Worm (Caenorhabditis elegans) whole organism, mixed stage, embryonic: Measurements from ENCODE around the gene ZK945.8.
A peak's percentile ranks its signal among the peaks of the same experiment; 100 is the strongest.

Experiments
- M03D4.4 ChIP-seq: sonication (generic microtip); optimal IDR thresholded peaks from 2 replicates; lab custom pipeline; 2017; ENCODE audit warnings: mild to moderate bottlenecking, missing genetic modification characterization, missing compliant biosample characterization
- blmp-1 ChIP-seq: fragments of 150-350 bp; optimal IDR thresholded peaks from 2 replicates; lab custom pipeline; 2014; ENCODE audit warnings: missing biosample characterization, missing genetic modification characterization
- ceh-39 ChIP-seq: fragments of 150-350 bp; optimal IDR thresholded peaks from 2 replicates; lab custom pipeline; 2014; ENCODE audit warnings: missing biosample characterization, missing genetic modification characterization
- ceh-43 ChIP-seq: fragments of 200-800 bp; sonication (Bioruptor generic); optimal IDR thresholded peaks from 2 replicates; lab custom pipeline; 2018; ENCODE audit warnings: mild to moderate bottlenecking, missing genetic modification characterization, moderate library complexity, missing compliant biosample characterization
- ceh-83 ChIP-seq: fragments of 200-800 bp; sonication (Bioruptor generic); optimal IDR thresholded peaks from 2 replicates; lab custom pipeline; 2018; ENCODE audit warnings: mild to moderate bottlenecking, missing genetic modification characterization, missing compliant biosample characterization
- ces-1 ChIP-seq: fragments of 150-350 bp; optimal IDR thresholded peaks from 2 replicates; lab custom pipeline; 2014; ENCODE audit warnings: missing biosample characterization, missing genetic modification reagents, missing genetic modification characterization
- cnd-1 ChIP-seq: fragments of 200-800 bp; sonication (Bioruptor generic); optimal IDR thresholded peaks from 2 replicates; lab custom pipeline; 2018; ENCODE audit warnings: mild to moderate bottlenecking, missing genetic modification characterization, missing compliant biosample characterization
- drap-1 ChIP-seq: fragments of 200-800 bp; sonication (Bioruptor generic); optimal IDR thresholded peaks from 3 replicates; lab custom pipeline; 2018; ENCODE audit warnings: mild to moderate bottlenecking, missing genetic modification characterization, missing compliant biosample characterization
- elt-1 ChIP-seq: sonication (generic microtip); optimal IDR thresholded peaks from 2 replicates; lab custom pipeline; 2017; ENCODE audit warnings: missing genetic modification characterization, mild to moderate bottlenecking, missing compliant biosample characterization, antibody characterized with exemption, moderate library complexity, borderline replicate concordance; ENCODE audit not compliant: insufficient read depth
- elt-3 ChIP-seq: fragments of 150-350 bp; optimal IDR thresholded peaks from 2 replicates; lab custom pipeline; 2014; ENCODE audit warnings: missing biosample characterization, missing genetic modification characterization
- flh-1 ChIP-seq: fragments of 200-800 bp; sonication (Bioruptor generic); optimal IDR thresholded peaks from 2 replicates; lab custom pipeline; 2018; ENCODE audit warnings: mild to moderate bottlenecking, missing genetic modification characterization, moderate library complexity, missing compliant biosample characterization
- hlh-1 ChIP-seq: fragments of 150-350 bp; optimal IDR thresholded peaks from 2 replicates; lab custom pipeline; 2014; ENCODE audit warnings: missing biosample characterization, missing genetic modification reagents, missing genetic modification characterization
- lin-13 ChIP-seq: fragments of 150-350 bp; optimal IDR thresholded peaks from 2 replicates; lab custom pipeline; 2014; ENCODE audit warnings: missing biosample characterization, missing genetic modification characterization
- lin-32 ChIP-seq: fragments of 200-800 bp; sonication (Bioruptor generic); optimal IDR thresholded peaks from 2 replicates; lab custom pipeline; 2018; ENCODE audit warnings: mild to moderate bottlenecking, missing genetic modification characterization, missing compliant biosample characterization
- lsy-2 ChIP-seq: fragments of 150-350 bp; optimal IDR thresholded peaks from 2 replicates; lab custom pipeline; 2014; ENCODE audit warnings: missing biosample characterization, missing genetic modification characterization
- mab-5 ChIP-seq: fragments of 150-350 bp; optimal IDR thresholded peaks from 2 replicates; lab custom pipeline; 2014; ENCODE audit warnings: missing biosample characterization, missing genetic modification characterization
- mep-1 ChIP-seq: fragments of 150-350 bp; optimal IDR thresholded peaks from 2 replicates; lab custom pipeline; 2017; ENCODE audit warnings: missing biosample characterization, missing genetic modification reagents, missing genetic modification characterization, inconsistent platforms
- mls-2 ChIP-seq: sonication (generic microtip); optimal IDR thresholded peaks from 2 replicates; lab custom pipeline; 2016; ENCODE audit warnings: mild to moderate bottlenecking, missing genetic modification characterization, moderate library complexity, missing compliant biosample characterization
- nhr-12 ChIP-seq: fragments of 150-350 bp; optimal IDR thresholded peaks from 2 replicates; lab custom pipeline; 2014; ENCODE audit warnings: missing biosample characterization, missing genetic modification characterization
- nhr-2 ChIP-seq: fragments of 150-350 bp; optimal IDR thresholded peaks from 2 replicates; lab custom pipeline; 2014; ENCODE audit warnings: missing biosample characterization, missing genetic modification characterization
- nhr-237 ChIP-seq: fragments of 150-350 bp; optimal IDR thresholded peaks from 2 replicates; lab custom pipeline; 2014; ENCODE audit warnings: missing biosample characterization, missing genetic modification characterization
- nhr-28 ChIP-seq: fragments of 150-350 bp; optimal IDR thresholded peaks from 2 replicates; lab custom pipeline; 2014; ENCODE audit warnings: missing biosample characterization, missing genetic modification characterization
- nhr-76 ChIP-seq: sonication (generic microtip); optimal IDR thresholded peaks from 2 replicates; lab custom pipeline; 2017; ENCODE audit warnings: missing biosample characterization, missing genetic modification characterization
- pha-4 ChIP-seq: fragments of 150-350 bp; optimal IDR thresholded peaks from 2 replicates; lab custom pipeline; 2018; ENCODE audit warnings: missing biosample characterization, missing genetic modification reagents, missing genetic modification characterization
- sem-2 ChIP-seq: fragments of 200-800 bp; sonication (Bioruptor generic); optimal IDR thresholded peaks from 2 replicates; lab custom pipeline; 2018; ENCODE audit warnings: mild to moderate bottlenecking, missing genetic modification characterization, missing compliant biosample characterization
- snpc-4 ChIP-seq: fragments of 150-350 bp; optimal IDR thresholded peaks from 2 replicates; lab custom pipeline; 2014; ENCODE audit warnings: missing biosample characterization, missing genetic modification characterization
- sptf-1 ChIP-seq: sonication (generic microtip); optimal IDR thresholded peaks from 2 replicates; lab custom pipeline; 2017; ENCODE audit warnings: mild to moderate bottlenecking, missing genetic modification characterization, moderate library complexity, missing compliant biosample characterization
- tbx-8 ChIP-seq: fragments of 200-800 bp; sonication (Bioruptor generic); optimal IDR thresholded peaks from 2 replicates; lab custom pipeline; 2018; ENCODE audit warnings: mild to moderate bottlenecking, missing genetic modification characterization, moderate library complexity, missing compliant biosample characterization
- unc-120 ChIP-seq: sonication (generic microtip); optimal IDR thresholded peaks from 2 replicates; lab custom pipeline; 2017; ENCODE audit warnings: missing genetic modification characterization, missing compliant biosample characterization; ENCODE audit not compliant: poor library complexity, severe bottlenecking
- unc-62 ChIP-seq: fragments of 150-350 bp; optimal IDR thresholded peaks from 2 replicates; lab custom pipeline; 2014; ENCODE audit warnings: missing biosample characterization, missing genetic modification reagents, missing genetic modification characterization
- zip-8 ChIP-seq: fragments of 150-350 bp; optimal IDR thresholded peaks from 2 replicates; lab custom pipeline; 2014; ENCODE audit warnings: missing biosample characterization, missing genetic modification characterization
- ztf-11 ChIP-seq: fragments of 150-350 bp; optimal IDR thresholded peaks from 2 replicates; lab custom pipeline; 2014; ENCODE audit warnings: missing biosample characterization, missing genetic modification characterization

ZK945.8 gene

DNA sequence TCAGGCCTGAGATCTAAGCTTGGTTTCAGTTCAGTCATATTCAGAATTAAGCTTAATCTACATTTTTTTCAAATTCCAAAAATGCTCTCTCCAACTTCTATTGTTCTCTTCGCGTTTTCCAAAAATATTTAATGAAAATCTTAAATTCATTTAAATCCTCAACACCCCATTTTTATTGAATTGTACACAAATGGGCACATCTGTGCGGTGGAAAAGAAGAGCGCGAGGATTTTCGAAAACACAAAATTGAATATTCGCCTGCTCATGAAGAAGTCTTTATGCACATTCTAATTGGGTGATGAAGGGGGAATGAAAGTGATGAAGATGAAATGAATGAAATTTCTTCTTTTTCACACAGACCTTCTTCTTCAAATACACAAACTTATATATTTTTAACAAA, 24.0 kb upstream of the ZK945.8 start:
- TF ChIP-seq ces-1 (GFP tag; lab: Kevin White, UChicago) (peak; percentile 92), tbx-8 (GFP tag; lab: Kevin White, UChicago) (no peak)

DNA sequence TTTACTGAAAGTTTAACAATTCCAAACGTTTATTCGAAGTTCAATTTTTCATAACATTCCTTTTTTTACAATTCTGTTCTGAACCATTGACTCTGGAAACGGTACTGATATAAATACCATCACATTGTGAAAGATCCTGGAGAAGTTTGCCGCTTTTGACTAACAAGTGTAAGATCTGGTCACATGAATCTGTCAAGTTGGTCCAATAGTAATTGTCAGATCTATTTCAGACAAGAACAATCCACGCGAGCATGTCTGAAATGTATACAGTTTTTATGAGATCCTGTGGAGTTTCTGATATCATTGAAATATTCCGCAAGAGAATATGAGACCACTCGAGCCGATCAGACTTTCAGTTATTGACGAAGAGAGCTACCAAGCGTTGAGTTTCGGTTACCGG, 15.3 kb upstream of the ZK945.8 start:
- TF ChIP-seq ztf-11 (tag; lab: Kevin White, UChicago): no peak
- TF ChIP-seq ceh-39 (tag; lab: Kevin White, UChicago): no peak
- TF ChIP-seq M03D4.4 (tag; lab: Kevin White, UChicago): no peak
- TF ChIP-seq zip-8 (tag; lab: Kevin White, UChicago): no peak
- TF ChIP-seq cnd-1 (tag; lab: Kevin White, UChicago): no peak
- no peak for TF ChIP-seq nhr-28 (tag; lab: Kevin White, UChicago)
- TF ChIP-seq mab-5 (tag; lab: Kevin White, UChicago): no peak
- TF ChIP-seq pha-4 (tag; lab: Kevin White, UChicago): no peak
- TF ChIP-seq flh-1 (GFP tag; lab: Kevin White, UChicago): no peak
- TF ChIP-seq blmp-1 (tag; lab: Kevin White, UChicago): no peak
- no peak for TF ChIP-seq lin-13 (tag; lab: Kevin White, UChicago)

DNA sequence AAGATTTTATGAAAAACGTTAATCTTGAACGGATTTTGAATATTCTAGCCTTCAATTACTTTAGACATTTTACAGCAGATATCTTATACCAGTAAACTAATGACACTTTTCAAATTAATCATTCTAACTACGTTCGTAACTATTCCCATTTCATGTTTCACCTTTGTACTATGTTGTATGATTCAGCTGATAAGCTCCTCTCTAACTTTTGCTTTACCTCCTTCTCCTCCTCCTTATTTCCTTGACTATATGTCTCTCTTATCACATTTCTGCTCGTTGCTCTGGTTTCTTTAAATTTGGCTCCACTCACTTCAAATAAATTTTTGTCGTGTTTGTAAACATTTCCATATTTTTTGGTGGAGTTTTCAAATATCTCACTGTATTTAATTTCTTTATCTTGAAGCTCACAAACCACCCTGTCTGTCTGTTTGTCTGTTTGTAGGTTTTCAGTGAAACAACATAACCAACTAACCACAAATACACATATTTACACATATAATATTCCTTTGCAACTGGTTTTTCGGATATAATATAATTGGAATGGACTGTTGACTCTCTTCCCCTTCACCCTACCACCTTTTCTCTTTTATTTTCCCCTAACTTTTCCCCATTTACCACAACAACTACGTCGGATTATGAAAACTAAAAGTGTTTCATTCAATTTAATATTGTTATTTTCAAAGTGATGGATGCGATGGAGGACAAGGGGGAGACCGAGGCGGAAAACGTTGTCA, 14.1 kb upstream of the ZK945.8 start, which contains the start of gene lact-2:
Gene lact-2 (plus strand): TSS at position 684 of the 734 bp plus-strand sequence.
- no peak for TF ChIP-seq ceh-43
- TF ChIP-seq unc-120 (tag; lab: Kevin White, UChicago): no peak
- TF ChIP-seq nhr-28 (tag; lab: Kevin White, UChicago): no peak
- TF ChIP-seq lin-32 (GFP tag; lab: Kevin White, UChicago): no peak
- TF ChIP-seq nhr-237 (tag; lab: Kevin White, UChicago): no peak
- no peak for TF ChIP-seq mep-1 (tag; lab: Kevin White, UChicago)
- TF ChIP-seq pha-4 (tag; lab: Kevin White, UChicago): no peak
- TF ChIP-seq sptf-1: no peak
- TF ChIP-seq hlh-1 (tag; lab: Kevin White, UChicago): no peak
- no peak for TF ChIP-seq elt-1 (tag; lab: Kevin White, UChicago)
- no peak for TF ChIP-seq mls-2 (tag; lab: Kevin White, UChicago)
- TF ChIP-seq ceh-39 (tag; lab: Kevin White, UChicago): no peak
- no peak for TF ChIP-seq M03D4.4 (tag; lab: Kevin White, UChicago)
- no peak for TF ChIP-seq lsy-2 (tag; lab: Kevin White, UChicago)
- TF ChIP-seq unc-62: no peak
- no peak for TF ChIP-seq nhr-2 (tag; lab: Kevin White, UChicago)
- TF ChIP-seq flh-1 (GFP tag; lab: Kevin White, UChicago): no peak
- TF ChIP-seq drap-1 (GFP tag; lab: Kevin White, UChicago): no peak
- no peak for TF ChIP-seq lin-13 (tag; lab: Kevin White, UChicago)
- TF ChIP-seq elt-3 (tag; lab: Kevin White, UChicago): no peak

DNA sequence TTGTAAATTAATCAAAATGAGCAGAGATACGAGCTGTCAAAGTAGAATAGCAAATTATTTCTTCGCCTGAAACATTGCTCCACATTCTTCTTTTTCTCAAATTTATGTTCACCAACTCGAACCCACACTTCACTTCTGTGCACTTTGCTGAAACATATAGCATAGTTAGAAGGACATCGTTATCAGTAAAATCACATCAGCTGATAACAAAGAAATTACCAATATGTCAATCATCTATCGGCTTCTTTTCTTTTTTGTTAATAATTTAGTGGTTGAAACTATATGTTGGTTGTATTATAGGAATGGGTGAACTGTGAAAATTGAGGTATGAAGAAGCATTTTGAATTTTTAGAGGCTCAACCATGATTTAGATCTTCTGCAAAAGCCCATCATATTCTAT, 13.2 kb upstream of the ZK945.8 start:
- no peak for TF ChIP-seq snpc-4 (tag; lab: Kevin White, UChicago)
- no peak for TF ChIP-seq lsy-2 (tag; lab: Kevin White, UChicago)
- no peak for TF ChIP-seq cnd-1 (tag; lab: Kevin White, UChicago)
- TF ChIP-seq sem-2 (GFP tag; lab: Kevin White, UChicago): no peak
- no peak for TF ChIP-seq unc-62
- TF ChIP-seq flh-1 (GFP tag; lab: Kevin White, UChicago): no peak
- no peak for TF ChIP-seq ceh-39 (tag; lab: Kevin White, UChicago)
- no peak for TF ChIP-seq lin-13 (tag; lab: Kevin White, UChicago)
- no peak for TF ChIP-seq ztf-11 (tag; lab: Kevin White, UChicago)
- no peak for TF ChIP-seq blmp-1 (tag; lab: Kevin White, UChicago)
- TF ChIP-seq tbx-8 (GFP tag; lab: Kevin White, UChicago): no peak
- TF ChIP-seq nhr-12 (tag; lab: Kevin White, UChicago): no peak
- TF ChIP-seq nhr-76 (tag; lab: Kevin White, UChicago): no peak
- no peak for TF ChIP-seq ceh-43
- no peak for TF ChIP-seq ceh-83 (GFP tag; lab: Kevin White, UChicago)
- TF ChIP-seq nhr-2 (tag; lab: Kevin White, UChicago): no peak
